Fruit fly (Drosophila melanogaster) whole organism, embryonic: ENCODE measurements around the gene CG14327.

Experiments used
- Aef1 ChIP-seq: fragments of 200-800 bp; sonication (Bioruptor generic); IDR thresholded peaks from 3 replicates; pipeline ENCODE4 v1.3.6; 2022; ENCODE audit warnings: missing biosample characterization, missing genetic modification characterization
- Awh ChIP-seq: fragments of 200-800 bp; sonication (Bioruptor generic); IDR thresholded peaks from 2 replicates; pipeline ENCODE4, ENCODE4 v1.3.6; 2022; ENCODE audit warnings: missing biosample characterization, missing genetic modification characterization
- B-H2 ChIP-seq: fragments of 200-800 bp; sonication (Bioruptor generic); optimal IDR thresholded peaks from 2 replicates; lab custom pipeline; 2018; ENCODE audit warnings: missing biosample characterization, mild to moderate bottlenecking, missing genetic modification characterization
- CG10366 ChIP-seq: fragments of 200-800 bp; sonication (Bioruptor generic); IDR thresholded peaks from 2 replicates; pipeline ENCODE4 v1.3.6; 2022; ENCODE audit warnings: missing biosample characterization, missing genetic modification characterization
- CG10462 ChIP-seq: fragments of 200-800 bp; sonication (Bioruptor generic); optimal IDR thresholded peaks from 2 replicates; lab custom pipeline; 2016; ENCODE audit warnings: missing biosample characterization, missing genetic modification characterization
- CG11695 ChIP-seq: fragments of 200-800 bp; sonication (Bioruptor generic); IDR thresholded peaks from 3 replicates; pipeline ENCODE4 v1.3.6; 2022; ENCODE audit warnings: missing biosample characterization, missing genetic modification characterization
- CG1233 ChIP-seq: fragments of 200-800 bp; sonication (Bioruptor generic); optimal IDR thresholded peaks from 4 replicates; lab custom pipeline; 2018; ENCODE audit warnings: missing biosample characterization, mild to moderate bottlenecking, missing genetic modification characterization
- CG12744 ChIP-seq: fragments of 200-800 bp; sonication (Bioruptor generic); optimal IDR thresholded peaks from 2 replicates; lab custom pipeline; 2016; ENCODE audit warnings: missing biosample characterization, missing genetic modification characterization
- CG13424 ChIP-seq: fragments of 200-800 bp; sonication (Bioruptor generic); optimal IDR thresholded peaks from 2 replicates; lab custom pipeline; 2019; ENCODE audit warnings: missing biosample characterization, mild to moderate bottlenecking, missing genetic modification characterization, moderate library complexity
- CG13775 ChIP-seq: fragments of 200-800 bp; sonication (Bioruptor generic); optimal IDR thresholded peaks from 3 replicates; lab custom pipeline; 2017; ENCODE audit warnings: missing biosample characterization, mild to moderate bottlenecking, missing genetic modification characterization
- CG16815 ChIP-seq: fragments of 200-800 bp; sonication (Bioruptor generic); optimal IDR thresholded peaks from 3 replicates; lab custom pipeline; 2017; ENCODE audit warnings: missing biosample characterization, mild to moderate bottlenecking, missing genetic modification characterization
- CG16863 ChIP-seq: fragments of 200-800 bp; sonication (Bioruptor generic); optimal IDR thresholded peaks from 3 replicates; lab custom pipeline; 2016; ENCODE audit warnings: missing biosample characterization, missing genetic modification characterization
- CG17361 ChIP-seq: fragments of 200-800 bp; sonication (Bioruptor generic); IDR thresholded peaks from 3 replicates; pipeline ENCODE4 v1.3.6; 2022; ENCODE audit warnings: missing biosample characterization, missing genetic modification characterization
- CG17912 ChIP-seq: fragments of 200-800 bp; sonication (Bioruptor generic); optimal IDR thresholded peaks from 2 replicates; lab custom pipeline; 2018; ENCODE audit warnings: missing biosample characterization, mild to moderate bottlenecking, missing genetic modification characterization
- CG2712 ChIP-seq: fragments of 200-800 bp; optimal IDR thresholded peaks from 3 replicates; lab custom pipeline; 2019; ENCODE audit warnings: missing biosample characterization, mild to moderate bottlenecking, missing genetic modification characterization, moderate library complexity
- CG31365 ChIP-seq: fragments of 200-800 bp; sonication (Bioruptor generic); optimal IDR thresholded peaks from 2 replicates; lab custom pipeline; 2018; ENCODE audit warnings: missing biosample characterization, mild to moderate bottlenecking, missing genetic modification characterization
- CG8388 ChIP-seq: fragments of 200-800 bp; sonication (Bioruptor generic); optimal IDR thresholded peaks from 2 replicates; lab custom pipeline; 2019; ENCODE audit warnings: missing biosample characterization, mild to moderate bottlenecking, missing genetic modification characterization, moderate library complexity
- CG8924 ChIP-seq: fragments of 200-800 bp; optimal IDR thresholded peaks from 3 replicates; lab custom pipeline; 2019; ENCODE audit warnings: missing biosample characterization, mild to moderate bottlenecking, missing genetic modification characterization, moderate library complexity
- CG9797 ChIP-seq: fragments of 200-800 bp; sonication (Bioruptor generic); optimal IDR thresholded peaks from 3 replicates; lab custom pipeline; 2018; ENCODE audit warnings: missing biosample characterization, mild to moderate bottlenecking, missing genetic modification characterization
- CHES-1-like ChIP-seq: fragments of 200-800 bp; sonication (Bioruptor generic); optimal IDR thresholded peaks from 2 replicates; lab custom pipeline; 2016; ENCODE audit warnings: missing biosample characterization, missing genetic modification characterization
- CoRest ChIP-seq: fragments of 200-800 bp; sonication (Bioruptor generic); optimal IDR thresholded peaks from 3 replicates; lab custom pipeline; 2018; ENCODE audit warnings: missing biosample characterization, mild to moderate bottlenecking, missing genetic modification characterization, moderate library complexity
- Dbx ChIP-seq: fragments of 200-800 bp; sonication (Bioruptor generic); IDR thresholded peaks from 3 replicates; pipeline ENCODE4 v1.3.6; 2022; ENCODE audit warnings: missing biosample characterization, missing genetic modification characterization
- Dp ChIP-seq: fragments of 200-800 bp; sonication (Bioruptor generic); optimal IDR thresholded peaks from 2 replicates; lab custom pipeline; 2018; ENCODE audit warnings: missing biosample characterization, mild to moderate bottlenecking, missing genetic modification characterization, moderate library complexity
- Fer1 ChIP-seq: fragments of 200-800 bp; sonication (Bioruptor generic); optimal IDR thresholded peaks from 2 replicates; lab custom pipeline; 2017; ENCODE audit warnings: missing biosample characterization, mild to moderate bottlenecking, missing genetic modification characterization
- Fer3 ChIP-seq: fragments of 200-800 bp; sonication (Bioruptor generic); optimal IDR thresholded peaks from 2 replicates; lab custom pipeline; 2018; ENCODE audit warnings: missing biosample characterization, mild to moderate bottlenecking, missing genetic modification characterization, moderate library complexity
- Hr3 ChIP-seq: fragments of 200-800 bp; sonication (Bioruptor generic); optimal IDR thresholded peaks from 3 replicates; lab custom pipeline; 2016; ENCODE audit warnings: missing biosample characterization, missing genetic modification characterization
- Myb ChIP-seq: fragments of 200-800 bp; sonication (Bioruptor generic); optimal IDR thresholded peaks from 2 replicates; lab custom pipeline; 2016; ENCODE audit warnings: missing biosample characterization, missing genetic modification characterization
- Oli ChIP-seq: fragments of 200-800 bp; sonication (Bioruptor generic); optimal IDR thresholded peaks from 2 replicates; lab custom pipeline; 2018; ENCODE audit warnings: missing biosample characterization, mild to moderate bottlenecking, missing genetic modification characterization, moderate library complexity
- Side ChIP-seq: fragments of 200-800 bp; sonication (Bioruptor generic); optimal IDR thresholded peaks from 2 replicates; lab custom pipeline; 2016; ENCODE audit warnings: missing biosample characterization, missing genetic modification characterization
- Sox102F ChIP-seq: fragments of 200-800 bp; sonication (Bioruptor generic); optimal IDR thresholded peaks from 2 replicates; lab custom pipeline; 2018; ENCODE audit warnings: missing biosample characterization, mild to moderate bottlenecking, missing genetic modification characterization, moderate library complexity
- Vsx1 ChIP-seq: fragments of 200-800 bp; sonication (Bioruptor generic); optimal IDR thresholded peaks from 2 replicates; lab custom pipeline; 2017; ENCODE audit warnings: missing biosample characterization, mild to moderate bottlenecking, missing genetic modification characterization, missing genetic modification reagents
- chinmo ChIP-seq: fragments of 200-800 bp; sonication (Bioruptor generic); IDR thresholded peaks from 4 replicates; pipeline ENCODE4 v1.3.6; 2022; ENCODE audit warnings: missing biosample characterization, missing genetic modification characterization; ENCODE audit not compliant: partially characterized antibody
- croc ChIP-seq: fragments of 200-800 bp; sonication (Bioruptor generic); conservative IDR thresholded peaks from 3 replicates; pipeline ENCODE4 v1.3.6; 2022; ENCODE audit warnings: missing biosample characterization, missing genetic modification characterization
- gcm2 ChIP-seq: fragments of 200-800 bp; sonication (Bioruptor generic); optimal IDR thresholded peaks from 2 replicates; lab custom pipeline; 2016; ENCODE audit warnings: missing biosample characterization, missing genetic modification characterization
- gem ChIP-seq: fragments of 200-800 bp; sonication (Bioruptor generic); optimal IDR thresholded peaks from 2 replicates; lab custom pipeline; 2019; ENCODE audit warnings: missing biosample characterization, mild to moderate bottlenecking, missing genetic modification characterization, moderate library complexity
- gt ChIP-seq: fragments of 200-800 bp; sonication (Bioruptor generic); IDR thresholded peaks from 2 replicates; pipeline ENCODE4 v1.3.6; 2022; ENCODE audit warnings: missing biosample characterization, missing genetic modification characterization
- lov ChIP-seq, 2 experiments: fragments of 200-800 bp in 1 of 2; fragments of >200 bp in 1 of 2; sonication (Bioruptor generic) in 1 of 2; IDR thresholded peaks in 1 of 2; optimal IDR thresholded peaks in 1 of 2; 2 replicates in 1 of 2; 3 replicates in 1 of 2; pipeline versions ENCODE4 v1.3.6 to Lab custom; 2017 to 2022; ENCODE audit warnings: missing biosample characterization in 1 of 2, missing genetic modification characterization in 1 of 2
- odd ChIP-seq: fragments of 200-800 bp; sonication (Bioruptor generic); optimal IDR thresholded peaks from 2 replicates; lab custom pipeline; 2017; ENCODE audit warnings: missing biosample characterization, mild to moderate bottlenecking, missing genetic modification characterization
- sim ChIP-seq: fragments of 200-800 bp; sonication (Bioruptor generic); IDR thresholded peaks from 2 replicates; pipeline ENCODE4 v1.3.6; 2022; ENCODE audit warnings: missing biosample characterization, missing genetic modification characterization
- slp2 ChIP-seq: fragments of 200-800 bp; sonication (Bioruptor generic); optimal IDR thresholded peaks from 2 replicates; lab custom pipeline; 2016; ENCODE audit warnings: missing biosample characterization, missing genetic modification characterization
- sr ChIP-seq: fragments of 200-800 bp; sonication (Bioruptor generic); IDR thresholded peaks from 3 replicates; pipeline ENCODE4 v1.3.6; 2022; ENCODE audit warnings: missing biosample characterization, missing genetic modification characterization
- stc ChIP-seq: fragments of 200-800 bp; sonication (Bioruptor generic); IDR thresholded peaks from 2 replicates; pipeline ENCODE4 v1.3.6; 2022; ENCODE audit warnings: missing biosample characterization, missing genetic modification characterization
- tio ChIP-seq: fragments of 200-800 bp; sonication (Bioruptor generic); optimal IDR thresholded peaks from 2 replicates; lab custom pipeline; 2017; ENCODE audit warnings: missing biosample characterization, missing genetic modification characterization, inconsistent platforms
- tup ChIP-seq: fragments of 200-800 bp; sonication (Bioruptor generic); optimal IDR thresholded peaks from 2 replicates; lab custom pipeline; 2016; ENCODE audit warnings: missing biosample characterization, mild to moderate bottlenecking, missing genetic modification characterization, moderate library complexity
- unpg ChIP-seq: fragments of 200-800 bp; sonication (Bioruptor generic); optimal IDR thresholded peaks from 3 replicates; lab custom pipeline; 2018; ENCODE audit warnings: missing biosample characterization, mild to moderate bottlenecking, missing genetic modification characterization, moderate library complexity
- wor ChIP-seq: fragments of 200-800 bp; sonication (Bioruptor generic); IDR thresholded peaks from 2 replicates; pipeline ENCODE4 v1.3.6; 2022; ENCODE audit warnings: missing biosample characterization, missing genetic modification characterization
- z ChIP-seq: fragments of 200-800 bp; sonication (Bioruptor generic); IDR thresholded peaks from 3 replicates; pipeline ENCODE4 v1.3.6; 2022; ENCODE audit warnings: missing biosample characterization, missing genetic modification characterization

Gene CG14327

DNA sequence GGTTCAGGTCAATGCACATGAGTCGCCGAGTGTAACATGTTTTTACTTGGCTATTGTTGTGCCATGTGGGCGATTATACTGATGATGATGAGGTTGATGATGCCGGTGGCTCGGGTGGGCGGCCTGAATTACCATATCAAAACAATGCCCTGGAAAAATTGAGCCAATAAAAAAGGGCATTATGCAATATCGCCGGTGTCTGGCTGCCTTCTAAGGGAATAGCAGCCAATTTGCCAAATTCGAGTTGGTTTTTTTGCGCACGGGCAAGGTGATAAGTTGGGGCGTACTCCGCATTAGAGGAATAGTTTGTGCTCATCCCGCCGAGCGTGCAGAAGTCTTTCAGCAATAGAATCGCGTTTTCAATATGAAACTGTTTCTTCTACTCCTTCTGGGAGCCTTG lies 4.5 kb upstream of the CG14327 start, which contains the start of gene CG14329:
TSS of gene CG14329 (plus strand) at position 301 of the 400 bp plus-strand sequence.
- TF ChIP-seq sim (GFP tag; lab: Robert Waterston, UW) (no peak), slp2 (no peak), Hr3 (GFP tag; lab: Kevin White, UChicago) (no peak), sr (GFP tag; lab: Robert Waterston, UW) (0 out of 3 replicates have a peak, but pooled peaks have one; percentile 22)

DNA sequence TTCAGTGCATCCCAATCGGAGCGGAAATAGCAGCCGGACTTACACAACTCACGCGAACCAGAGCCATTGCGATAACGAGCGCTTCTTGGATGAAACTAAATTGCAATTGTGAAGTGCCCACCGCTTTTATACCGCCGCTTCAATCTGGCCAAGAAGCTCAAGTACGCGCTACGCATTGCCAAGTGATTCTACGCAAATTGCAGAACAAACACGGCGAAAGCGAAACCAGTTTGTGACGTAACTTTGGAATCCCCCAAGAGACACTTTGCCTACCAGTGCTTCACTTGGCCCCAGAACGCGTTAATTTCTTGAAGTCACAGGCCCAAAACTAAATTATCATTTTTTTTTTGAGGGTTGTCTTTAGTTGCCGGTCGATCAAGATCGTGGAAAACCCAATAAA lies 2.1 kb upstream of the CG14327 start, which contains the start of gene Edg91:
TSS of gene Edg91 (minus strand) at position 101 of the 400 bp plus-strand sequence.
- TF ChIP-seq tio (GFP tag; lab: Kevin White, UChicago) = no peak
- peak; percentile 65; the same call in 1 of the 4 replicates for TF ChIP-seq chinmo

DNA sequence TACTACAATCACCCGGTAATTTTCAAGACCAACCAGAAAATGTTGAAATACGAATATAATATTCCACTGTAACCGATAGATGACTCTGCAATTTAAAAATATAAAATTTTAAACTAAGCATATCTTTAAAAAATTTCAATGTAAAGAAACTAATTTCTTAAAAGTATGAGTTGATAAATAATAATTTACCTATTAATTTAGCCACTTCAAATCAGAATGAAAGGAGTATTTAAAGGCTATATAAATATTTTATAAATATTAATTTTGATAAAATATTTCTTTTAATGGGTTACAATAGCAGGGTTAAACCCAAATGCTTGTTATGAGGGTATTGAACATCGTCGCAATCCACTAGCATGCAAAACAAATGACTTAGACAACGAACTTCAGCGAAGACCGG lies 1.7 kb upstream of the CG14327 start:
- TF ChIP-seq B-H2 (GFP tag; lab: Kevin White, UChicago) (no peak), CG16863 (GFP tag; lab: Kevin White, UChicago) (no peak), CG17912 (no peak), lov (optimal IDR thresholded peaks at IDR 0.05; lab: Kevin White, UChicago) (no peak), lov (GFP tag; IDR thresholded peaks at IDR 0.05; lab: Robert Waterston, UW) (no peak), CG9797 (GFP tag; lab: Kevin White, UChicago) (no peak), unpg (GFP tag; lab: Kevin White, UChicago) (peak; percentile 9), Vsx1 (GFP tag; lab: Kevin White, UChicago) (no peak), croc (GFP tag; lab: Robert Waterston, UW) (no peak), CG10366 (GFP tag; lab: Robert Waterston, UW) (no peak), Fer3 (tag; lab: Kevin White, UChicago) (no peak), Sox102F (GFP tag; lab: Kevin White, UChicago) (peak; percentile 10), CG2712 (tag; lab: Kevin White, UChicago) (no peak), CG11695 (GFP tag; lab: Robert Waterston, UW) (0 out of 3 replicates have a peak, but pooled peaks have one; percentile 42), stc (no peak), gcm2 (GFP tag; lab: Kevin White, UChicago) (no peak), CHES-1-like (GFP tag; lab: Kevin White, UChicago) (no peak), Oli (tag; lab: Kevin White, UChicago) (peak; percentile 20), CG8924 (tag; lab: Kevin White, UChicago) (peak; percentile 30), Dbx (GFP tag; lab: Robert Waterston, UW) (no peak), Side (GFP tag; lab: Kevin White, UChicago) (no peak), gem (peak; percentile 66), CG16815 (GFP tag; lab: Kevin White, UChicago) (no peak), odd (GFP tag; lab: Kevin White, UChicago) (no peak), CG13775 (GFP tag; lab: Kevin White, UChicago) (no peak), CG13424 (tag; lab: Kevin White, UChicago) (peak; percentile 49), gt (GFP tag; lab: Robert Waterston, UW) (no peak), wor (GFP tag; lab: Robert Waterston, UW) (no peak), CG8388 (GFP tag; lab: Kevin White, UChicago) (no peak), CG17361 (GFP tag; lab: Robert Waterston, UW) (0 out of 3 replicates have a peak, but pooled peaks have one; percentile 29), z (GFP tag; lab: Robert Waterston, UW) (no peak), CG12744 (GFP tag; lab: Kevin White, UChicago) (no peak), CG10462 (no peak), CG1233 (GFP tag; lab: Kevin White, UChicago) (no peak), Fer1 (GFP tag; lab: Kevin White, UChicago) (no peak), CG31365 (tag; lab: Kevin White, UChicago) (no peak), Aef1 (no peak), Myb (no peak), Dp (no peak), CoRest (tag; lab: Kevin White, UChicago) (peak; percentile 53), Awh (GFP tag; lab: Robert Waterston, UW) (no peak), tup (no peak)
